Worm (Caenorhabditis elegans) whole organism, late embryonic: ENCODE data around the gene gpa-2.

Experiments used
- T23F11.4 ChIP-seq: fragments of 200-800 bp; sonication (Bioruptor generic); optimal IDR thresholded peaks from 2 replicates; lab custom pipeline; 2018; ENCODE audit warnings: mild to moderate bottlenecking, missing genetic modification characterization, missing compliant biosample characterization
- ahr-1 ChIP-seq: sonication (generic microtip); optimal IDR thresholded peaks from 2 replicates; lab custom pipeline; 2016; ENCODE audit warnings: missing genetic modification characterization, missing compliant biosample characterization
- dmd-4 ChIP-seq: sonication (generic microtip); optimal IDR thresholded peaks from 2 replicates; lab custom pipeline; 2016; ENCODE audit warnings: borderline replicate concordance, missing genetic modification characterization, missing compliant biosample characterization
- lin-11 ChIP-seq: fragments of 200-800 bp; sonication (Bioruptor generic); optimal IDR thresholded peaks from 2 replicates; lab custom pipeline; 2018; ENCODE audit warnings: mild to moderate bottlenecking, missing genetic modification characterization, missing compliant biosample characterization
- nhr-11 ChIP-seq: fragments of 150-350 bp; optimal IDR thresholded peaks from 2 replicates; lab custom pipeline; 2014; ENCODE audit warnings: missing biosample characterization, missing genetic modification characterization
- npax-4 ChIP-seq: sonication (generic microtip); optimal IDR thresholded peaks from 2 replicates; lab custom pipeline; 2016; ENCODE audit warnings: missing genetic modification characterization, missing compliant biosample characterization
- pag-3 ChIP-seq: sonication (generic microtip); optimal IDR thresholded peaks from 2 replicates; lab custom pipeline; 2016; ENCODE audit warnings: missing compliant biosample characterization, missing genetic modification characterization, borderline replicate concordance
- pax-1 ChIP-seq: fragments of 150-350 bp; optimal IDR thresholded peaks from 2 replicates; lab custom pipeline; 2014; ENCODE audit warnings: missing biosample characterization, missing genetic modification characterization
- pha-2 ChIP-seq: sonication (generic microtip); optimal IDR thresholded peaks from 2 replicates; lab custom pipeline; 2017; ENCODE audit warnings: mild to moderate bottlenecking, missing genetic modification characterization, missing compliant biosample characterization
- syd-9 ChIP-seq: sonication (generic microtip); optimal IDR thresholded peaks from 2 replicates; lab custom pipeline; 2016; ENCODE audit warnings: mild to moderate bottlenecking, missing genetic modification characterization, moderate library complexity, missing compliant biosample characterization

ce11 chrV:8357756-8358155 lies 13.0 kb upstream of the gpa-2 start:
- TF ChIP-seq lin-11 (tag; lab: Kevin White, UChicago) (no peak), ahr-1 (tag; lab: Kevin White, UChicago) (no peak), T23F11.4 (no peak), pax-1 (tag; lab: Kevin White, UChicago) (no peak), nhr-11 (tag; lab: Kevin White, UChicago) (no peak), syd-9 (no peak), dmd-4 (no peak), pha-2 (tag; lab: Kevin White, UChicago) (no peak), npax-4 (tag; lab: Kevin White, UChicago) (no peak), pag-3 (no peak)
